Fruit fly (Drosophila melanogaster): Measurements from ENCODE around the gene ppk22.

ppk22 gene

dm6 chr3R:24878655-24879054 lies 19.1 kb upstream of the ppk22 start:
- TF ChIP-seq psq (optimal IDR thresholded peaks at IDR 0.05) (no peak), Myc (optimal IDR thresholded peaks at IDR 0.05) (no peak), h (optimal IDR thresholded peaks at IDR 0.05) (no peak), Sin3A (optimal IDR thresholded peaks at IDR 0.05) (no peak), ttk (optimal IDR thresholded peaks at IDR 0.05) (no peak), insv (optimal IDR thresholded peaks at IDR 0.05) (no peak)

- TF ChIP-seq Sin3A (optimal IDR thresholded peaks at IDR 0.05) (no peak), insv (optimal IDR thresholded peaks at IDR 0.05) (no peak), Myc (optimal IDR thresholded peaks at IDR 0.05) (no peak), h (optimal IDR thresholded peaks at IDR 0.05) (no peak), psq (optimal IDR thresholded peaks at IDR 0.05) (no peak), ttk (optimal IDR thresholded peaks at IDR 0.05) (no peak)
These were observed 17.3 kb upstream of the ppk22 start, which contains the start of the genes CG11089 and CG31381 for dm6 chr3R:24876843-24877457. Gene CG11089, plus strand, starts transcription at chr3R:24877045. Gene CG31381, plus strand, starts transcription at chr3R:24877045.

DNA sequence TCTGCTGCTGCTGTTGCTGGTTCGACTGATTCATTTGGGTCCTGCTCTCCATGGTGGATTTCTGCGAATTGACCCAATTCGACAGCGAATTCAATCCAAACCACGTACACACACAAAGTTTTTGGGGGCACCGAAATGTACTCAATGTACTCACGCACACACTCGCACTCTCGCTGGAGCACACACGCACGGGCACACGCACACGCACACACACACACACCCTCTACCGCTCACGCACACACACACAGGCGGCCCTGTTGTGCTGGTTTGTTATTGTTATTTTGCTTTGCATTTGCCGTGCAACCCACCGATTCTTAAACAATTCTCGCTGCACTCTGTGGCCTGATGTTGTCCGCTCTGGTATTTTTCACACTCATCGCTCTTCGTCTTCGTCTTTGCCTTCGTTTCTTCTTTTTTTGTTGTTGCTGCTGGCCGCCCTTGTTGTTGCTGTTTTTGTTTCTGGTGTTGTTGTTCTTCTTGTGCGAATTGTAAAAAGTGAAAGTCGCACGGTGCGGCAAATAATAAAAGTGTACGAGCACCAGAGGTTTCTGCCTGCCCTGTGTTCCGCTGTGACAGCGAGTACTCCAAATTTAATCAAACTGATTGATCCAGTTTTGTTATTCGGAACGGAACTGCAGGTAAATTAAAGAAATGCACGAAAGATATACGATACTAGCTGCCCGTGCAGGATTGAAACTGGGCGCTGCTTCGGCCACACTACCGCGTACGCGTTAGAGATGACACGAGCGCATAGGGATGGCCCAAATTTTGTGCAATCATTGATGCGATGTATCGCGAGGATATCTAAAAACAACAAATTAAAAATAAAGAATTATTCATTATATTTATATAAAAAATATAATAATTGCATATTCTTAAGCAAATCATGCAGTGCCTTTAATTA lies 16.6 kb upstream of the ppk22 start, which contains the start of gene CG3744:
Gene CG3744, minus strand, starts transcription at position 716 of the 904 bp plus-strand sequence.
- no peak for TF ChIP-seq Sin3A (optimal IDR thresholded peaks at IDR 0.05)

DNA sequence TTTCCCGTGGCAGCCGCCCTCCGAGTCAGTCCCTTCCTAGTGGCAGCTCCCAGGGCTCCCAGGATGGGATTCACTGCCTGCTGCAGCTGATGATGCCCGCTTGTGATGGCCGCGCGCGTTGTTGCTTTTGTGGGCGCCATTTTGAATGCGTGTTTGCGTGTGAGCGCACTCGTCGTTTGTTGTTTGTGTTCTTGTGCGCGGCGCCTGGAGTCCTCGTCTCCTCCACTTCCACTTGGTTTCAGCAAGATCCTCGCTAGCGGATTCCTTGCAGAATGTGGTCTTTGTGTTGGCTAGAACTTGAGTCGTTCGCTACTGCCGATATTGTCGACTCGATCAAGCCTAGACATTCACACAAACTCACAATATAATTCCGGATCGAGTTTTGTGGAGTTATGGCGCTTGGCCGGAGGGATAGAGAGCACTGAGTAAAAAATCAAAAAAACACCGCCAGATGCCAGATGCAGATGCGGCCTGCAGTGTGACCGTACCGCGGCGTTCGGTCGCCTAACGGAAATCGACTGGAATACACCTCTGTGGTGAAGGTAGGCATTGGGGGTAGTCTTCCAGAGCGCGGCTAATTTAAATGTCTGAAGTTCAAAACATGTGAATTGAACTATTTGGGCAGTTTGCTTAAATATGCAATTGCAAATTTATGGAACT lies 10.9 kb upstream of the ppk22 start, which contains the start of gene CycB3:
Gene CycB3, minus strand, starts transcription at position 428 of the 660 bp plus-strand sequence.
- TF ChIP-seq Myc (optimal IDR thresholded peaks at IDR 0.05) (no peak), psq (optimal IDR thresholded peaks at IDR 0.05) (no peak), Sin3A (optimal IDR thresholded peaks at IDR 0.05) (no peak)

DNA sequence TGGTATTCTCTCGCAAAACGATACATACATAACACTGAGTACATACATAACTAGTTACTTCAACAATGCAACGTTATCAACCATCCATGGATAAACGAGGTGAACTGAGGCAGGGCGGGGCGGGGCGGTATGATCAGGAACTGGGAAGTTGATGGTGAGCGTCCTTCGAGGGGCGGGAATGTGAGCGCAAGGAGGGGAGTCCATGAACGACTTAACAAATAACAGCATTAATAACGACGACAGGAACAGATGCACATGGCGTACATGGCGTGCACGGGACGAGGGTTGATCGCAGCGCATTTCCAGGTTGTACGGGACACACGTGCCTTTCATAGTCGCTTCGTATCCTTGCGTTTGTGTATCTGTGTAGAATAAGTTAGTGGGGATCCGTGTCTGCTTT lies 8.4 kb upstream of the ppk22 start:
- TF ChIP-seq Myc (optimal IDR thresholded peaks at IDR 0.05) (no peak), insv (optimal IDR thresholded peaks at IDR 0.05) (no peak), Sin3A (optimal IDR thresholded peaks at IDR 0.05) (no peak), psq (optimal IDR thresholded peaks at IDR 0.05) (no peak), h (optimal IDR thresholded peaks at IDR 0.05) (no peak), ttk (optimal IDR thresholded peaks at IDR 0.05) (no peak)

DNA sequence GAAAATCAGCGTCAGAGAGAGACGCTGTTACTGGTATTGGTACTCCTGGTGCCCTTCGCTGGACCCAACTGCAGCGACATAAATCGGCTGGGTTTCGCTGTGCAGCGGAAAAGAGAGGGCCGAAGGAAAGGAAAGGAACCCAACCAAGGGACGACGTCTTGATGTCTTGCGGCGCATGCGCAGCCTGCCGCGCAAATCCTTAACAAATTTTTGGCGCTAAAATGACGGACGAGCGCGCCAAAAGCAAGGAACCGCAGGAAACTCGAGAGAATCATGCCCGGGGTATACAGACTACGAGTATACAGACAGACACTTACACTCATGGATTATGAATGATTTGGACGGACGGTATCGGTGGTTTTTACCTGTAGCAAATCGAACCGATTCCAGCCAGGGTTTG lies 7.4 kb upstream of the ppk22 start:
- TF ChIP-seq Myc (optimal IDR thresholded peaks at IDR 0.05) (no peak), Sin3A (optimal IDR thresholded peaks at IDR 0.05) (no peak), h (optimal IDR thresholded peaks at IDR 0.05) (no peak), insv (optimal IDR thresholded peaks at IDR 0.05) (no peak), ttk (optimal IDR thresholded peaks at IDR 0.05) (no peak), psq (optimal IDR thresholded peaks at IDR 0.05) (no peak)

dm6 chr3R:24864719-24865400 lies 5.3 kb upstream of the ppk22 start, which contains the start of the genes Srg1 and Elal:
Gene Srg1, minus strand, starts transcription at chr3R:24864732.
Gene Elal, plus strand, starts transcription at chr3R:24865350.
- no peak for TF ChIP-seq Sin3A (optimal IDR thresholded peaks at IDR 0.05)
- no peak for TF ChIP-seq psq (optimal IDR thresholded peaks at IDR 0.05)
- TF ChIP-seq ttk (optimal IDR thresholded peaks at IDR 0.05), result no peak
- no peak for TF ChIP-seq h (optimal IDR thresholded peaks at IDR 0.05)
- TF ChIP-seq insv (optimal IDR thresholded peaks at IDR 0.05), result no peak
- TF ChIP-seq Myc (optimal IDR thresholded peaks at IDR 0.05), result no peak

- TF ChIP-seq psq (optimal IDR thresholded peaks at IDR 0.05) (no peak), Sin3A (optimal IDR thresholded peaks at IDR 0.05) (no peak), insv (optimal IDR thresholded peaks at IDR 0.05) (no peak), ttk (optimal IDR thresholded peaks at IDR 0.05) (no peak), Myc (optimal IDR thresholded peaks at IDR 0.05) (no peak), h (optimal IDR thresholded peaks at IDR 0.05) (no peak)
These were observed 4.3 kb upstream of the ppk22 start for dm6 chr3R:24863894-24864293.

DNA sequence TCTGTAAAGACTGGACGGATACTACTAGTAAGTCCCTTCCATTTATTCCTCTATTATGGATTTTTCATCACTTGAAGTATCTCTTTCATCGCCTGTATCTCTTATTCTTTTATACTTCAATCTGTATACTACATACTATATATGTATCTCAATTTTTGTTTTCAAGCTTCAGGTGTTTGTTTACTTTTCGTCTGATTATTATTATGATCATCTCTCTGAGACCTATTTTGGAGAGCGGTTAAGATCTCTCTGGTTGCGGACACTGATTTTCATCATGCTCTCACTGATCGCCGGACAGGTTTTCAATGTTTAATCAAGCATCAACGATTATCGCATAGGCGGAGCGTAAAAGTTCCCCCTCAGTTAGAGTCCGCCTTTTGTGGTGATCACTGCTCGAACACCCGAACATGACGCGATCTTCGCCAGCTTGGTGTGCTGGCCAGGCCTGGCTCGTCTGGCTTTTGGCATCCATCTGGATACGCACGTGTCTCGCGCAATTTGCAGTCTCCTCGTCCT lies 3.0 kb upstream of the ppk22 start, which contains the start of gene CG7016:
Gene CG7016, plus strand, starts transcription at position 358 of the 516 bp plus-strand sequence.
- no peak for TF ChIP-seq ttk (optimal IDR thresholded peaks at IDR 0.05)
- no peak for TF ChIP-seq Myc (optimal IDR thresholded peaks at IDR 0.05)
- no peak for TF ChIP-seq h (optimal IDR thresholded peaks at IDR 0.05)
- no peak for TF ChIP-seq psq (optimal IDR thresholded peaks at IDR 0.05)

dm6 chr3R:24862065-24862464 lies 2.5 kb upstream of the ppk22 start, which contains the start of gene CG13640:
Gene CG13640, minus strand, starts transcription at chr3R:24862165.
- no peak for TF ChIP-seq psq (optimal IDR thresholded peaks at IDR 0.05)
- no peak for TF ChIP-seq Sin3A (optimal IDR thresholded peaks at IDR 0.05)
- no peak for TF ChIP-seq Myc (optimal IDR thresholded peaks at IDR 0.05)

- TF ChIP-seq ttk (optimal IDR thresholded peaks at IDR 0.05) (no peak), Myc (optimal IDR thresholded peaks at IDR 0.05) (no peak)
These were observed 770 bp upstream of the ppk22 start, which contains the start of gene CG13639 for dm6 chr3R:24860316-24860826. Gene CG13639, minus strand, starts transcription at chr3R:24860366.
